In genomic region chr4:788350-788749, dm6 we compare ENCODE assay signal across 1 fruit fly cellular context.
TF ChIP-seq lines count a peak whose summit lies in the region.

No protein-coding gene starts in this region.

TF ChIP-seq in whole organism, embryonic, 481 proteins besides CTCF, POLR2A, EP300 and RAD21 (continued from another document):
- peak; percentile 46 for TF ChIP-seq sens (GFP tag; lab: Kevin White, UChicago)
- TF ChIP-seq Dref (GFP tag; IDR thresholded peaks at IDR 0.05; lab: Robert Waterston, UW): peak; percentile 59
- peak; percentile 34 for TF ChIP-seq pzg (GFP tag; optimal IDR thresholded peaks at IDR 0.05; lab: Kevin White, UChicago)
- no peak for TF ChIP-seq esg (GFP tag; conservative IDR thresholded peaks at IDR 0.05; lab: Robert Waterston, UW)
- peak; percentile 98 for TF ChIP-seq CG30020 (tag; optimal IDR thresholded peaks at IDR 0.05; lab: Kevin White, UChicago)
- no peak for TF ChIP-seq Doc2 (GFP tag; IDR thresholded peaks at IDR 0.05; lab: Robert Waterston, UW)
- peak; percentile 23 for TF ChIP-seq Sry-δ (GFP tag; optimal IDR thresholded peaks at IDR 0.05; lab: Kevin White, UChicago)
- no peak for TF ChIP-seq ftz-f1 (GFP tag; optimal IDR thresholded peaks at IDR 0.05; lab: Kevin White, UChicago)
- TF ChIP-seq Eip74EF (GFP tag; optimal IDR thresholded peaks at IDR 0.05; lab: Kevin White, UChicago): peak in 1 of 2 experiments; percentile 61
- TF ChIP-seq CG31224 (GFP tag; IDR thresholded peaks at IDR 0.05; lab: Robert Waterston, UW): no peak
- TF ChIP-seq Dfd (GFP tag; optimal IDR thresholded peaks at IDR 0.05; lab: Kevin White, UChicago): peak in 1 of 2 experiments; percentile 65
- no peak for TF ChIP-seq Side (GFP tag; optimal IDR thresholded peaks at IDR 0.05; lab: Kevin White, UChicago)
- peak; percentile 97 for TF ChIP-seq CG7357 (GFP tag; IDR thresholded peaks at IDR 0.05; lab: Robert Waterston, UW)
- TF ChIP-seq CG17802 (tag; optimal IDR thresholded peaks at IDR 0.05; lab: Kevin White, UChicago): peak; percentile 98
- TF ChIP-seq CG1024 (GFP tag; IDR thresholded peaks at IDR 0.05; lab: Robert Waterston, UW): peak; percentile 97
- no peak for TF ChIP-seq CG32532 (GFP tag; IDR thresholded peaks at IDR 0.05; lab: Robert Waterston, UW)
- no peak for TF ChIP-seq CG8290 (GFP tag; optimal IDR thresholded peaks at IDR 0.05; lab: Kevin White, UChicago)
- peak in 1 of 2 experiments; percentile 51 for TF ChIP-seq CG8290 (tag; optimal IDR thresholded peaks at IDR 0.05; lab: Kevin White, UChicago)
